Worm (Caenorhabditis elegans): ENCODE measurements around the gene sfxn-1.2.

sfxn-1.2 gene

DNA sequence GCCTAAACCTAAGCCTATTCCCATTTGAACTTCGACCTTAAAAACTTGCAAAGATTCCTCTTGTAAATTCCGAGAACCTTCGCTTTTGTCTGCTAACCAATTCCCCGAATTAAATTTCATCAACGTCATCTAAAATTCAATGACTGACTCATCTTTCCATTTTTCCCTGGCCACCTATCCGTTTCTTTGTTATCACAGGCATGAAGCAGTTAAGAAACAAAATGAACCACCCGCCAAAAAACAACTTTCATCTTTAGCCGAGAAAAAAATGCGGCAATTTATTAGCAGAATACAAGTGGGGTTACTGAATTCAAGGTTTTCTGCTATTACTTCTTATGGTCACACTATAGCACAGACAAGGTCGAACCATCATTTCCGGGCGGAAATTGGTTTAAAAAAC, 18.9 kb downstream of the sfxn-1.2 start:
- TF ChIP-seq T22C8.4 (GFP tag; IDR thresholded peaks at IDR 0.05) (no peak), ref-1 (GFP tag; conservative IDR thresholded peaks at IDR 0.05) (no peak), cog-1 (tag; optimal IDR thresholded peaks at IDR 0.05) (no peak), tab-1 (GFP tag; IDR thresholded peaks at IDR 0.05) (no peak), ztf-23 (GFP tag; IDR thresholded peaks at IDR 0.05) (no peak), ztf-29 (GFP tag; IDR thresholded peaks at IDR 0.05) (no peak), med-1 (GFP tag; optimal IDR thresholded peaks at IDR 0.05; ENCODE audit: insufficient read depth) (no peak), klf-2 (GFP tag; conservative IDR thresholded peaks at IDR 0.05) (no peak)

ce11 chrII:11205783-11206182, 20.0 kb downstream of the sfxn-1.2 start:
- TF ChIP-seq ref-1 (GFP tag; conservative IDR thresholded peaks at IDR 0.05) = no peak
- TF ChIP-seq flt-1 (GFP tag; IDR thresholded peaks at IDR 0.05) = no peak
- TF ChIP-seq cog-1 (tag; optimal IDR thresholded peaks at IDR 0.05) = no peak
- TF ChIP-seq tab-1 (GFP tag; IDR thresholded peaks at IDR 0.05) = no peak
- no peak for TF ChIP-seq klf-2 (GFP tag; conservative IDR thresholded peaks at IDR 0.05)
- TF ChIP-seq med-1 (GFP tag; optimal IDR thresholded peaks at IDR 0.05; ENCODE audit: insufficient read depth) = no peak
- no peak for TF ChIP-seq T22C8.4 (GFP tag; IDR thresholded peaks at IDR 0.05)
- no peak for TF ChIP-seq ztf-23 (GFP tag; IDR thresholded peaks at IDR 0.05)
- TF ChIP-seq ztf-29 (GFP tag; IDR thresholded peaks at IDR 0.05) = no peak

DNA sequence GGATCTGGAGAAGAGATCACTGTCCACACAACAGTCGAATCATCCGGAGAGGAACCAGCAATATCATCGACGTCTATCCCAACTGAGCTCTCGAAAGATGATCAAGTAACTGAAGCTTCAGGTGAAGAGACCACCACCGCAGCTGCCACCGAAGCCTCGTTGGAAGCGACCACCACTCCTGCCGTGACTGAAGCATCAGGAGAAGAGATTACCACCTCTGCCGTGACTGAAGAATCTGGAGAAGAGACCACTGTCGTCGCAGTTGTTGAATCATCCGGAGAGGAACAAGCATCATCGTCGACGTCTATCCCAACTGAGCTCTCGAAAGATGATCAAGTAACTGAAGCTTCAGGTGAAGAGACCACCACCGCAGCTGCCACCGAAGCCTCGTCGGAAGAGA, 25.8 kb downstream of the sfxn-1.2 start:
- TF ChIP-seq tab-1 (GFP tag; IDR thresholded peaks at IDR 0.05) = 0 out of 2 replicates have a peak, but pooled peaks have one; percentile 30

- no peak for TF ChIP-seq cog-1 (tag; optimal IDR thresholded peaks at IDR 0.05)
- no peak for TF ChIP-seq tab-1 (GFP tag; IDR thresholded peaks at IDR 0.05)
- TF ChIP-seq ztf-29 (GFP tag; IDR thresholded peaks at IDR 0.05) = no peak
- no peak for TF ChIP-seq T22C8.4 (GFP tag; IDR thresholded peaks at IDR 0.05)
- no peak for TF ChIP-seq flt-1 (GFP tag; IDR thresholded peaks at IDR 0.05)
- no peak for TF ChIP-seq klf-2 (GFP tag; conservative IDR thresholded peaks at IDR 0.05)
- TF ChIP-seq med-1 (GFP tag; optimal IDR thresholded peaks at IDR 0.05; ENCODE audit: insufficient read depth) = no peak
- no peak for TF ChIP-seq ref-1 (GFP tag; conservative IDR thresholded peaks at IDR 0.05)
- no peak for TF ChIP-seq ztf-23 (GFP tag; IDR thresholded peaks at IDR 0.05)
Observed at ce11 chrII:11221771-11222355, 36.0 kb downstream of the sfxn-1.2 start, which contains the start of gene plpr-1. Gene plpr-1, plus strand, starts transcription at chrII:11222305.

DNA sequence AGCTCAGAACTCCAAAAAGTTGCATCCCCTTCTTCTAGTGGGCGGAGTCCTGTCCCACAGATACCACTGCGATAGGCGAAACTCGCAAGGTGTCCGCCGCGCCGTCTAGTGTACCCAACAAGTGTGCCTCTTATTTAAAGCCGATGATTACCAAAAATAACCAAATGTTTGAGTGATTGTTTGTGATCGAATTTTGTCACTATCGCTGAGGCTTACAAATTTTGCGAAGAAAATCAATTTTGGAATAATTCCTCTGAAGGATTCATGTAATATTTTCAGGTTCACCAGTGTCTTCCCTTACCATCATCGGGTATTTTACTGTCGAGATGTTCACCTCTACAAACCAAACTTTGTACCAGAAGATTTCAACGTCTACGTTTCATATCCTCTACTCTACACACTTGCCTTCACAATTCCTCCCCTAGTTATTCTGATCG, 38.2 kb downstream of the sfxn-1.2 start:
- no peak for TF ChIP-seq klf-2 (GFP tag; conservative IDR thresholded peaks at IDR 0.05)

- TF ChIP-seq tab-1 (GFP tag; IDR thresholded peaks at IDR 0.05) (no peak), T22C8.4 (GFP tag; IDR thresholded peaks at IDR 0.05) (no peak), flt-1 (GFP tag; IDR thresholded peaks at IDR 0.05) (no peak), klf-2 (GFP tag; conservative IDR thresholded peaks at IDR 0.05) (no peak), ztf-29 (GFP tag; IDR thresholded peaks at IDR 0.05) (no peak), med-1 (GFP tag; optimal IDR thresholded peaks at IDR 0.05; ENCODE audit: insufficient read depth) (no peak), ref-1 (GFP tag; conservative IDR thresholded peaks at IDR 0.05) (no peak), cog-1 (tag; optimal IDR thresholded peaks at IDR 0.05) (no peak), ztf-23 (GFP tag; IDR thresholded peaks at IDR 0.05) (no peak)
Observed at ce11 chrII:11226379-11226778, 40.6 kb downstream of the sfxn-1.2 start, which contains the start of gene T06D8.2. Gene T06D8.2, plus strand, starts transcription at chrII:11226679.

ce11 chrII:11234751-11235150, 48.9 kb downstream of the sfxn-1.2 start, which contains the start of gene cox-15:
Gene cox-15, minus strand, starts transcription at chrII:11234952.
- TF ChIP-seq ref-1 (GFP tag; conservative IDR thresholded peaks at IDR 0.05) = no peak
- no peak for TF ChIP-seq med-1 (GFP tag; optimal IDR thresholded peaks at IDR 0.05; ENCODE audit: insufficient read depth)
- TF ChIP-seq ztf-29 (GFP tag; IDR thresholded peaks at IDR 0.05) = no peak
- TF ChIP-seq tab-1 (GFP tag; IDR thresholded peaks at IDR 0.05) = no peak
- TF ChIP-seq ztf-23 (GFP tag; IDR thresholded peaks at IDR 0.05) = no peak

DNA sequence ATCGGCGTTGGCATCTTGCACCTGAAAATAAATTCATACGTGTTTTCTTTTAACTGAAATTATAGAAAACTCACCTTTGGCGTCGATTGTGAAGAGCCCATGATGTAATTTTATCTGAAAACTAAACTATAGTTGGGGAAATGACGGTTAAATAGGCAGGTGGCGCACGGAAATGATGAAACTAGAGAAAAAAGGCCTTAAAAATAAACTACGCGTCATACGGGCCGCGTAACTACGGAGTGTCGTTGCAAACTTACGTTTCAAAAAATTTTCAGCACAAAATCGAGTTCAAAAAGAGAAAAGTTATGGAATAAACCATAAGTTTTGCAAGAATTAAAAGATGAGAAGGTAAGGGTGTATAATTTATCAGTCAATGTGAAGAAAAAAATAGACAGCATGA, 50.4 kb downstream of the sfxn-1.2 start, which contains the start of gene cchl-1:
TSS of gene cchl-1 (minus strand) at position 114 of the 400 bp plus-strand sequence.
- TF ChIP-seq klf-2 (GFP tag; conservative IDR thresholded peaks at IDR 0.05) (no peak), tab-1 (GFP tag; IDR thresholded peaks at IDR 0.05) (no peak), ref-1 (GFP tag; conservative IDR thresholded peaks at IDR 0.05) (no peak), med-1 (GFP tag; optimal IDR thresholded peaks at IDR 0.05; ENCODE audit: insufficient read depth) (no peak), ztf-29 (GFP tag; IDR thresholded peaks at IDR 0.05) (no peak), T22C8.4 (GFP tag; IDR thresholded peaks at IDR 0.05) (no peak), flt-1 (GFP tag; IDR thresholded peaks at IDR 0.05) (no peak), ztf-23 (GFP tag; IDR thresholded peaks at IDR 0.05) (no peak), cog-1 (tag; optimal IDR thresholded peaks at IDR 0.05) (no peak)

DNA sequence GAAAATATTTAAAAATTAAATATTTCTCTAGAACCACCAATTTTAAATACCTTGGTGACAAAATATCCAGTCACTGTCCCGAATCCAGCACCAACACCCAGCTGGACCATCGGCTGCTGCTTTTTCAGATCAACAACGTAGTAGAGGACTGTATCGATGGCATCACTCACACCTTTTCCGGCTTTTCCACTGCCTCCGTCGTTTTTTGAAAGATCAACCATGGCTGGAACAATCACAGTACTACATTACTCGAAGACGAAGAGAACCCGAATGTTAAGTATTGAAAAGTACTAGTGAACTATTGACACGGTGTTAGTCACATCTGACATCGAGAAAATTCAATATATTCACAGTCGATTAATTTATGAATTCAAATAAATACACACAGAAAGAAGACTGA, 51.3 kb downstream of the sfxn-1.2 start, which contains the start of gene fndc-1:
TSS of gene fndc-1 (minus strand) at position 227 of the 400 bp plus-strand sequence.
- TF ChIP-seq tab-1 (GFP tag; IDR thresholded peaks at IDR 0.05) = no peak
- no peak for TF ChIP-seq T22C8.4 (GFP tag; IDR thresholded peaks at IDR 0.05)

All from whole organism, midembryonic.